Fruit fly (Drosophila melanogaster) whole organism, embryonic: ENCODE data around the gene toy.

Experiments used
- Antp ChIP-seq: fragments of 200-800 bp; sonication (Bioruptor generic); optimal IDR thresholded peaks from 3 replicates; lab custom pipeline; 2016; ENCODE audit warnings: missing biosample characterization, missing genetic modification characterization
- B-H2 ChIP-seq: fragments of 200-800 bp; sonication (Bioruptor generic); optimal IDR thresholded peaks from 2 replicates; lab custom pipeline; 2018; ENCODE audit warnings: missing biosample characterization, mild to moderate bottlenecking, missing genetic modification characterization
- CG10543 ChIP-seq: fragments of 200-800 bp; sonication (Bioruptor generic); optimal IDR thresholded peaks from 3 replicates; lab custom pipeline; 2017; ENCODE audit warnings: missing biosample characterization, mild to moderate bottlenecking, missing genetic modification characterization, moderate library complexity
- CG11093 ChIP-seq: fragments of 200-800 bp; sonication (Bioruptor generic); IDR thresholded peaks from 3 replicates; pipeline ENCODE4 v1.3.6; 2022; ENCODE audit warnings: missing biosample characterization, missing genetic modification characterization
- CG11398 ChIP-seq: fragments of 200-800 bp; sonication (Bioruptor generic); optimal IDR thresholded peaks from 2 replicates; lab custom pipeline; 2016; ENCODE audit warnings: missing biosample characterization, missing genetic modification characterization
- CG12071 ChIP-seq: fragments of 200-800 bp; sonication (Bioruptor generic); optimal IDR thresholded peaks from 3 replicates; lab custom pipeline; 2018; ENCODE audit warnings: missing biosample characterization, mild to moderate bottlenecking, missing genetic modification characterization
- CG12219 ChIP-seq: fragments of 200-800 bp; sonication (Bioruptor generic); optimal IDR thresholded peaks from 3 replicates; lab custom pipeline; 2018; ENCODE audit warnings: missing biosample characterization, mild to moderate bottlenecking, missing genetic modification characterization
- CG12659 ChIP-seq: fragments of 200-800 bp; sonication (Bioruptor generic); optimal IDR thresholded peaks from 3 replicates; lab custom pipeline; 2017; ENCODE audit warnings: mild to moderate bottlenecking, missing biosample characterization, missing genetic modification reagents, missing genetic modification characterization
- CG12942 ChIP-seq: fragments of 200-800 bp; sonication (Bioruptor generic); optimal IDR thresholded peaks from 3 replicates; lab custom pipeline; 2016; ENCODE audit warnings: missing biosample characterization, missing genetic modification characterization
- CG13424 ChIP-seq: fragments of 200-800 bp; sonication (Bioruptor generic); optimal IDR thresholded peaks from 2 replicates; lab custom pipeline; 2019; ENCODE audit warnings: missing biosample characterization, mild to moderate bottlenecking, missing genetic modification characterization, moderate library complexity
- CG14965 ChIP-seq: fragments of 200-800 bp; sonication (Bioruptor generic); optimal IDR thresholded peaks from 2 replicates; lab custom pipeline; 2016; ENCODE audit warnings: missing biosample characterization, missing genetic modification characterization, borderline replicate concordance
- CG17802 ChIP-seq: fragments of 200-800 bp; sonication (Bioruptor generic); optimal IDR thresholded peaks from 2 replicates; lab custom pipeline; 2018; ENCODE audit warnings: missing biosample characterization, mild to moderate bottlenecking, missing genetic modification characterization, moderate library complexity
- CG2120 ChIP-seq: fragments of 200-800 bp; sonication (Bioruptor generic); optimal IDR thresholded peaks from 3 replicates; lab custom pipeline; 2016; ENCODE audit warnings: missing biosample characterization, missing genetic modification characterization
- CG2199 ChIP-seq: fragments of 200-800 bp; sonication (Bioruptor generic); IDR thresholded peaks from 3 replicates; pipeline ENCODE4 v1.3.6; 2022; ENCODE audit warnings: missing biosample characterization, missing genetic modification characterization
- CG4328 ChIP-seq: fragments of 200-800 bp; sonication (Bioruptor generic); optimal IDR thresholded peaks from 3 replicates; lab custom pipeline; 2017; ENCODE audit warnings: missing biosample characterization, missing genetic modification reagents, missing genetic modification characterization
- CG5245 ChIP-seq: fragments of 200-800 bp; sonication (Bioruptor generic); optimal IDR thresholded peaks from 3 replicates; lab custom pipeline; 2016; ENCODE audit warnings: missing biosample characterization, missing genetic modification characterization
- CG6689 ChIP-seq: fragments of 200-800 bp; sonication (Bioruptor generic); IDR thresholded peaks from 2 replicates; pipeline ENCODE4 v1.3.6; 2022; ENCODE audit warnings: missing biosample characterization, missing genetic modification characterization
- CG8281 ChIP-seq: fragments of 200-800 bp; sonication (Bioruptor generic); optimal IDR thresholded peaks from 2 replicates; lab custom pipeline; 2018; ENCODE audit warnings: missing biosample characterization, mild to moderate bottlenecking, missing genetic modification characterization, moderate library complexity
- CG9437 ChIP-seq: fragments of 200-800 bp; sonication (Bioruptor generic); optimal IDR thresholded peaks from 2 replicates; lab custom pipeline; 2018; ENCODE audit warnings: missing biosample characterization, mild to moderate bottlenecking, missing genetic modification characterization
- Dbx ChIP-seq: fragments of 200-800 bp; sonication (Bioruptor generic); IDR thresholded peaks from 3 replicates; pipeline ENCODE4 v1.3.6; 2022; ENCODE audit warnings: missing biosample characterization, missing genetic modification characterization
- Dip3 ChIP-seq: fragments of 200-800 bp; sonication (Bioruptor generic); optimal IDR thresholded peaks from 3 replicates; lab custom pipeline; 2016; ENCODE audit warnings: missing biosample characterization, missing genetic modification characterization
- E2f2 ChIP-seq: fragments of 200-800 bp; sonication (Bioruptor generic); IDR thresholded peaks from 2 replicates; pipeline ENCODE4 v1.3.6; 2022; ENCODE audit warnings: missing biosample characterization, missing genetic modification characterization
- H15 ChIP-seq: fragments of 200-800 bp; sonication (Bioruptor generic); IDR thresholded peaks from 3 replicates; pipeline ENCODE4 v1.3.6; 2022; ENCODE audit warnings: missing biosample characterization, missing genetic modification characterization
- HHEX ChIP-seq: fragments of 200-800 bp; sonication (Bioruptor generic); optimal IDR thresholded peaks from 3 replicates; lab custom pipeline; 2017; ENCODE audit warnings: missing biosample characterization, mild to moderate bottlenecking, missing genetic modification characterization, missing genetic modification reagents
- Med ChIP-seq: fragments of 200-800 bp; sonication (Bioruptor generic); peaks from one replicate; lab custom pipeline; 2016; ENCODE audit warnings: missing biosample characterization, missing genetic modification characterization, mild to moderate bottlenecking, inconsistent platforms, moderate library complexity
- Mes4 ChIP-seq: fragments of 200-800 bp; sonication (Bioruptor generic); optimal IDR thresholded peaks from 2 replicates; lab custom pipeline; 2016; ENCODE audit warnings: missing biosample characterization, missing genetic modification characterization
- Rx ChIP-seq: fragments of 200-800 bp; sonication (Bioruptor generic); IDR thresholded peaks from 2 replicates; pipeline ENCODE4 v1.3.6; 2022; ENCODE audit warnings: missing biosample characterization, missing genetic modification characterization
- Sin3A ChIP-seq: fragments of >200 bp; optimal IDR thresholded peaks from 2 replicates; lab custom pipeline; 2018
- Sox100B ChIP-seq: fragments of 200-800 bp; sonication (Bioruptor generic); optimal IDR thresholded peaks from 3 replicates; lab custom pipeline; 2018; ENCODE audit warnings: missing biosample characterization, mild to moderate bottlenecking, missing genetic modification characterization
- Xrp1 ChIP-seq: fragments of 200-800 bp; sonication (Bioruptor generic); IDR thresholded peaks from 2 replicates; pipeline ENCODE4 v1.3.6; 2022; ENCODE audit warnings: missing biosample characterization, missing genetic modification characterization
- az2 ChIP-seq: fragments of 200-800 bp; sonication (Bioruptor generic); optimal IDR thresholded peaks from 3 replicates; lab custom pipeline; 2016; ENCODE audit warnings: missing biosample characterization, missing genetic modification characterization
- bcd ChIP-seq: fragments of 200-800 bp; sonication (Bioruptor generic); optimal IDR thresholded peaks from 2 replicates; lab custom pipeline; 2017; ENCODE audit warnings: missing biosample characterization, mild to moderate bottlenecking, missing genetic modification characterization
- cas ChIP-seq: fragments of 200-800 bp; sonication (Bioruptor generic); IDR thresholded peaks from 2 replicates; pipeline ENCODE4 v1.3.6; 2022; ENCODE audit warnings: missing biosample characterization, missing genetic modification characterization
- cg ChIP-seq: fragments of 200-800 bp; sonication (Bioruptor generic); optimal IDR thresholded peaks from 3 replicates; lab custom pipeline; 2019; ENCODE audit warnings: missing biosample characterization, mild to moderate bottlenecking, missing genetic modification characterization, moderate library complexity
- corto ChIP-seq: fragments of 200-800 bp; sonication (Bioruptor generic); optimal IDR thresholded peaks from 2 replicates; lab custom pipeline; 2016; ENCODE audit warnings: missing biosample characterization, mild to moderate bottlenecking, missing genetic modification characterization, moderate library complexity
- dmrt11E ChIP-seq: fragments of 200-800 bp; sonication (Bioruptor generic); optimal IDR thresholded peaks from 3 replicates; lab custom pipeline; 2018; ENCODE audit warnings: missing biosample characterization, mild to moderate bottlenecking, missing genetic modification characterization, moderate library complexity
- eve ChIP-seq, 2 experiments: fragments of >200 bp; optimal IDR thresholded peaks; 2 replicates each; lab custom pipeline; 2017; ENCODE audit warnings: missing biosample characterization in 2 of 2, missing genetic modification characterization in 2 of 2
- exex ChIP-seq: fragments of 200-800 bp; sonication (Bioruptor generic); optimal IDR thresholded peaks from 4 replicates; lab custom pipeline; 2018; ENCODE audit warnings: missing biosample characterization, mild to moderate bottlenecking, missing genetic modification characterization, moderate library complexity
- grau ChIP-seq: fragments of 200-800 bp; optimal IDR thresholded peaks from 3 replicates; lab custom pipeline; 2019; ENCODE audit warnings: missing biosample characterization, mild to moderate bottlenecking, missing genetic modification characterization, moderate library complexity
- gt ChIP-seq: fragments of 200-800 bp; sonication (Bioruptor generic); IDR thresholded peaks from 2 replicates; pipeline ENCODE4 v1.3.6; 2022; ENCODE audit warnings: missing biosample characterization, missing genetic modification characterization
- hbn ChIP-seq: fragments of 200-800 bp; sonication (Bioruptor generic); IDR thresholded peaks from 2 replicates; pipeline ENCODE4 v1.3.6; 2022; ENCODE audit warnings: missing biosample characterization, missing genetic modification characterization; ENCODE audit not compliant: partially characterized antibody
- jing ChIP-seq: fragments of 200-800 bp; sonication (Bioruptor generic); optimal IDR thresholded peaks from 2 replicates; lab custom pipeline; 2018; ENCODE audit warnings: missing biosample characterization, mild to moderate bottlenecking, missing genetic modification characterization
- onecut ChIP-seq: fragments of 200-800 bp; sonication (Bioruptor generic); IDR thresholded peaks from 2 replicates; pipeline ENCODE4 v1.3.6; 2022; ENCODE audit warnings: missing biosample characterization, missing genetic modification characterization
- otp ChIP-seq: fragments of 200-800 bp; sonication (Bioruptor generic); IDR thresholded peaks from 3 replicates; pipeline ENCODE4, ENCODE4 v1.3.6; 2022; ENCODE audit warnings: missing biosample characterization, missing genetic modification characterization
- salm ChIP-seq: fragments of 200-800 bp; sonication (Bioruptor generic); optimal IDR thresholded peaks from 2 replicates; lab custom pipeline; 2018; ENCODE audit warnings: missing biosample characterization, mild to moderate bottlenecking, missing genetic modification characterization
- sens ChIP-seq: fragments of 200-800 bp; sonication (Bioruptor generic); peaks from one replicate; lab custom pipeline; 2016; ENCODE audit warnings: missing biosample characterization, missing genetic modification characterization
- slbo ChIP-seq: fragments of 200-800 bp; sonication (Bioruptor generic); IDR thresholded peaks from 2 replicates; pipeline ENCODE4 v1.3.6; 2022; ENCODE audit warnings: missing biosample characterization, missing genetic modification characterization
- slou ChIP-seq: fragments of 200-800 bp; sonication (Bioruptor generic); optimal IDR thresholded peaks from 3 replicates; lab custom pipeline; 2016; ENCODE audit warnings: missing biosample characterization, missing genetic modification characterization
- slp2 ChIP-seq: fragments of 200-800 bp; sonication (Bioruptor generic); optimal IDR thresholded peaks from 2 replicates; lab custom pipeline; 2016; ENCODE audit warnings: missing biosample characterization, missing genetic modification characterization
- toy ChIP-seq: fragments of 200-800 bp; sonication (Bioruptor generic); IDR thresholded peaks from 2 replicates; pipeline ENCODE4 v1.3.6; 2022; ENCODE audit warnings: missing biosample characterization, missing genetic modification characterization
- tup ChIP-seq: fragments of 200-800 bp; sonication (Bioruptor generic); optimal IDR thresholded peaks from 2 replicates; lab custom pipeline; 2016; ENCODE audit warnings: missing biosample characterization, mild to moderate bottlenecking, missing genetic modification characterization, moderate library complexity
- yki ChIP-seq: fragments of >200 bp; optimal IDR thresholded peaks from 3 replicates; lab custom pipeline; 2018

toy gene

dm6 chr4:959921-960536 is 29.5 kb upstream of the toy start (continued):
- TF ChIP-seq Xrp1 (GFP tag; lab: Robert Waterston, UW), result 0 out of 2 replicates have a peak, but pooled peaks have one; percentile 11
- TF ChIP-seq dmrt11E (tag; lab: Kevin White, UChicago), result no peak
- peak; percentile 81; the same call in 2 of the 3 replicates for TF ChIP-seq CG2199 (GFP tag; lab: Robert Waterston, UW)
- no peak for TF ChIP-seq Dbx
- no peak for TF ChIP-seq CG17802 (tag; lab: Kevin White, UChicago)
- 0 out of 2 replicates have a peak, but pooled peaks have one; percentile 4 for TF ChIP-seq slbo (GFP tag; lab: Robert Waterston, UW)
- TF ChIP-seq CG12071 (GFP tag; lab: Kevin White, UChicago), result no peak
- TF ChIP-seq yki, result peak; percentile 52
- no peak for TF ChIP-seq Sin3A (lab: Kevin White, UChicago)
- TF ChIP-seq hbn (GFP tag; lab: Robert Waterston, UW), result no peak
- no peak for TF ChIP-seq E2f2 (GFP tag; lab: Robert Waterston, UW)
- TF ChIP-seq gt (GFP tag; lab: Robert Waterston, UW), result no peak
- peak; percentile 83 for TF ChIP-seq cg (GFP tag; lab: Kevin White, UChicago)
- no peak for TF ChIP-seq tup
- no peak for TF ChIP-seq CG5245 (GFP tag; lab: Kevin White, UChicago)
- no peak for TF ChIP-seq az2
- no peak for TF ChIP-seq B-H2
- no peak for TF ChIP-seq CG11398
- no peak for TF ChIP-seq onecut (GFP tag; lab: Robert Waterston, UW)
- no peak for TF ChIP-seq grau (tag; lab: Kevin White, UChicago)
- no peak for TF ChIP-seq CG2120 (GFP tag; lab: Kevin White, UChicago)
- no peak for TF ChIP-seq Mes4
- no peak for TF ChIP-seq exex (tag; lab: Kevin White, UChicago)
- TF ChIP-seq CG6689 (GFP tag; lab: Robert Waterston, UW), result no peak
- no peak for TF ChIP-seq cas (GFP tag; lab: Robert Waterston, UW)
- TF ChIP-seq jing (GFP tag; lab: Kevin White, UChicago), result no peak
- TF ChIP-seq Rx, result no peak
- no peak for TF ChIP-seq CG12942 (GFP tag; lab: Kevin White, UChicago)
- no peak for TF ChIP-seq CG10543 (GFP tag; lab: Kevin White, UChicago)
- TF ChIP-seq CG12219 (GFP tag; lab: Kevin White, UChicago), result no peak
- peak; percentile 60 for TF ChIP-seq Med (GFP tag; lab: Kevin White, UChicago)
- TF ChIP-seq sens (GFP tag; lab: Kevin White, UChicago), result peak; percentile 74
- no peak for TF ChIP-seq CG4328
- peak; percentile 44 for TF ChIP-seq CG12659 (GFP tag; lab: Kevin White, UChicago)
- TF ChIP-seq corto (GFP tag; lab: Kevin White, UChicago), result no peak
- TF ChIP-seq eve (GFP tag; optimal IDR thresholded peaks at IDR 0.05; lab: Kevin White, UChicago), result peak in 1 of 2 experiments; percentile 16
- no peak for TF ChIP-seq Dip3 (GFP tag; lab: Kevin White, UChicago)
- no peak for TF ChIP-seq salm
- TF ChIP-seq CG9437 (GFP tag; lab: Kevin White, UChicago), result peak; percentile 10
- TF ChIP-seq toy (GFP tag; lab: Robert Waterston, UW), result no peak
- no peak for TF ChIP-seq Sox100B (GFP tag; lab: Kevin White, UChicago)
- no peak for TF ChIP-seq CG14965 (GFP tag; lab: Kevin White, UChicago)
- TF ChIP-seq slou, result no peak
- no peak for TF ChIP-seq otp
- no peak for TF ChIP-seq slp2 (GFP tag; lab: Kevin White, UChicago)
- no peak for TF ChIP-seq CG13424
- TF ChIP-seq HHEX, result no peak
- no peak for TF ChIP-seq H15 (GFP tag; lab: Robert Waterston, UW)
- TF ChIP-seq Antp (GFP tag; lab: Kevin White, UChicago), result no peak
- no peak for TF ChIP-seq bcd (GFP tag; lab: Kevin White, UChicago)
- peak; percentile 48 for TF ChIP-seq CG8281 (tag; lab: Kevin White, UChicago)
- TF ChIP-seq CG11093 (GFP tag; lab: Robert Waterston, UW), result no peak; the same call in 2 of the 3 replicates
